Fruit fly (Drosophila melanogaster) whole organism, embryonic: ENCODE measurements around the gene Nup98-96.

ENCODE experiments used
- Antp ChIP-seq: fragments of 200-800 bp; sonication (Bioruptor generic); optimal IDR thresholded peaks from 3 replicates; lab custom pipeline; 2016; ENCODE audit warnings: missing biosample characterization, missing genetic modification characterization
- CG10321 ChIP-seq: fragments of 200-800 bp; sonication (Bioruptor generic); IDR thresholded peaks from 2 replicates; pipeline ENCODE4 v1.3.6; 2022; ENCODE audit warnings: missing biosample characterization, missing genetic modification characterization
- CG11093 ChIP-seq: fragments of 200-800 bp; sonication (Bioruptor generic); IDR thresholded peaks from 3 replicates; pipeline ENCODE4 v1.3.6; 2022; ENCODE audit warnings: missing biosample characterization, missing genetic modification characterization
- CG12744 ChIP-seq: fragments of 200-800 bp; sonication (Bioruptor generic); optimal IDR thresholded peaks from 2 replicates; lab custom pipeline; 2016; ENCODE audit warnings: missing biosample characterization, missing genetic modification characterization
- CG15514 ChIP-seq: fragments of 200-800 bp; sonication (Bioruptor generic); optimal IDR thresholded peaks from 3 replicates; lab custom pipeline; 2017; ENCODE audit warnings: missing biosample characterization, missing genetic modification characterization, mild to moderate bottlenecking, moderate library complexity, missing genetic modification reagents
- CG1647 ChIP-seq: fragments of 200-800 bp; sonication (Bioruptor generic); optimal IDR thresholded peaks from 3 replicates; lab custom pipeline; 2016; ENCODE audit warnings: missing biosample characterization, missing genetic modification characterization
- CG17802 ChIP-seq: fragments of 200-800 bp; sonication (Bioruptor generic); optimal IDR thresholded peaks from 2 replicates; lab custom pipeline; 2018; ENCODE audit warnings: missing biosample characterization, mild to moderate bottlenecking, missing genetic modification characterization, moderate library complexity
- CG18011 ChIP-seq: fragments of 200-800 bp; sonication (Bioruptor generic); optimal IDR thresholded peaks from 2 replicates; lab custom pipeline; 2017; ENCODE audit warnings: missing biosample characterization, missing genetic modification characterization, mild to moderate bottlenecking, moderate library complexity, missing genotype
- CG18619 ChIP-seq: fragments of 200-800 bp; sonication (Bioruptor generic); optimal IDR thresholded peaks from 3 replicates; lab custom pipeline; 2017; ENCODE audit warnings: missing biosample characterization, mild to moderate bottlenecking, missing genetic modification characterization
- CG31441 ChIP-seq: fragments of 200-800 bp; sonication (Bioruptor generic); IDR thresholded peaks from 2 replicates; pipeline ENCODE4 v1.3.6; 2022; ENCODE audit warnings: missing biosample characterization, missing genetic modification characterization
- CG3838 ChIP-seq: fragments of 200-800 bp; sonication (Bioruptor generic); optimal IDR thresholded peaks from 3 replicates; lab custom pipeline; 2016; ENCODE audit warnings: missing biosample characterization, missing genetic modification characterization
- CG4424 ChIP-seq: fragments of 200-800 bp; sonication (Bioruptor generic); optimal IDR thresholded peaks from 3 replicates; lab custom pipeline; 2016; ENCODE audit warnings: missing biosample characterization, missing genetic modification characterization
- CG4854 ChIP-seq: fragments of 200-800 bp; sonication (Bioruptor generic); optimal IDR thresholded peaks from 2 replicates; lab custom pipeline; 2016; ENCODE audit warnings: missing biosample characterization, missing genetic modification characterization, inconsistent platforms
- CG5953 ChIP-seq: fragments of 200-800 bp; sonication (Bioruptor generic); IDR thresholded peaks from 2 replicates; pipeline ENCODE4 v1.3.6; 2022; ENCODE audit warnings: missing biosample characterization, missing genetic modification characterization
- CG6175 ChIP-seq: fragments of 200-800 bp; sonication (Bioruptor generic); IDR thresholded peaks from 3 replicates; pipeline ENCODE4 v1.3.6; 2022; ENCODE audit warnings: missing biosample characterization, missing genetic modification characterization
- CG8359 ChIP-seq: fragments of 200-800 bp; sonication (Bioruptor generic); optimal IDR thresholded peaks from 2 replicates; lab custom pipeline; 2017; ENCODE audit warnings: missing biosample characterization, mild to moderate bottlenecking, missing genetic modification characterization, borderline replicate concordance
- CG8924 ChIP-seq: fragments of 200-800 bp; optimal IDR thresholded peaks from 3 replicates; lab custom pipeline; 2019; ENCODE audit warnings: missing biosample characterization, mild to moderate bottlenecking, missing genetic modification characterization, moderate library complexity
- CG9817 ChIP-seq: fragments of 200-800 bp; sonication (Bioruptor generic); optimal IDR thresholded peaks from 2 replicates; lab custom pipeline; 2018; ENCODE audit warnings: missing biosample characterization, mild to moderate bottlenecking, missing genetic modification characterization, moderate library complexity
- CG9932 ChIP-seq: fragments of 200-800 bp; sonication (Bioruptor generic); IDR thresholded peaks from 2 replicates; pipeline ENCODE4 v1.3.6; 2022; ENCODE audit warnings: missing biosample characterization, missing genetic modification characterization
- Chrac-16 ChIP-seq: fragments of 200-800 bp; sonication (Bioruptor generic); optimal IDR thresholded peaks from 3 replicates; lab custom pipeline; 2016; ENCODE audit warnings: missing biosample characterization, missing genetic modification characterization
- CkIIα-i1 ChIP-seq: fragments of 200-800 bp; sonication (Bioruptor generic); IDR thresholded peaks from 2 replicates; pipeline ENCODE4 v1.3.6; 2022; ENCODE audit warnings: missing biosample characterization, missing genetic modification characterization
- Drgx ChIP-seq: fragments of 200-800 bp; sonication (Bioruptor generic); IDR thresholded peaks from 2 replicates; pipeline ENCODE4 v1.3.6; 2022; ENCODE audit warnings: missing biosample characterization, missing genetic modification characterization
- Ets65A ChIP-seq: fragments of 200-800 bp; sonication (Bioruptor generic); peaks from one replicate; lab custom pipeline; 2016; ENCODE audit warnings: missing biosample characterization, missing genetic modification characterization
- Hr39 ChIP-seq: fragments of >200 bp; optimal IDR thresholded peaks from 2 replicates; lab custom pipeline; 2017
- Mad ChIP-seq: fragments of 200-800 bp; sonication (Bioruptor generic); optimal IDR thresholded peaks from 2 replicates; lab custom pipeline; 2016; ENCODE audit warnings: missing biosample characterization, missing genetic modification characterization
- Mrtf ChIP-seq: fragments of 200-800 bp; sonication (Bioruptor generic); IDR thresholded peaks from 3 replicates; pipeline ENCODE4 v1.3.6; 2022; ENCODE audit warnings: missing biosample characterization, missing genetic modification characterization
- Neu2 ChIP-seq: fragments of 200-800 bp; sonication (Bioruptor generic); optimal IDR thresholded peaks from 3 replicates; lab custom pipeline; 2016; ENCODE audit warnings: missing biosample characterization, missing genetic modification characterization, borderline replicate concordance
- Oaz ChIP-seq: fragments of 200-800 bp; sonication (Bioruptor generic); IDR thresholded peaks from 2 replicates; pipeline ENCODE4 v1.3.6; 2022; ENCODE audit warnings: missing biosample characterization, missing genetic modification characterization
- Pdp1 ChIP-seq, 2 experiments: fragments of 200-800 bp; sonication (Bioruptor generic); optimal IDR thresholded peaks; 3 replicates each; lab custom pipeline; 2016; ENCODE audit warnings: missing biosample characterization in 2 of 2, missing genetic modification characterization in 2 of 2, mild to moderate bottlenecking in 1 of 2, moderate library complexity in 1 of 2
- Ravus ChIP-seq: fragments of 200-800 bp; sonication (Bioruptor generic); IDR thresholded peaks from 2 replicates; pipeline ENCODE4 v1.3.6; 2022; ENCODE audit warnings: missing biosample characterization, missing genetic modification characterization
- Tbp ChIP-seq: fragments of >200 bp; optimal IDR thresholded peaks from 2 replicates; lab custom pipeline; 2018; ENCODE audit warnings: missing biosample characterization, missing genetic modification characterization
- Usf ChIP-seq: fragments of 200-800 bp; sonication (Bioruptor generic); optimal IDR thresholded peaks from 2 replicates; lab custom pipeline; 2017; ENCODE audit warnings: missing genotype, missing biosample characterization, missing genetic modification characterization
- YL-1 ChIP-seq: fragments of 200-800 bp; sonication (Bioruptor generic); optimal IDR thresholded peaks from 3 replicates; lab custom pipeline; 2017; ENCODE audit warnings: missing biosample characterization, mild to moderate bottlenecking, missing genetic modification characterization
- ap ChIP-seq: fragments of 200-800 bp; sonication (Bioruptor generic); IDR thresholded peaks from 2 replicates; pipeline ENCODE4 v1.3.6; 2022; ENCODE audit warnings: missing biosample characterization, missing genetic modification characterization
- bbx ChIP-seq: fragments of 200-800 bp; sonication (Bioruptor generic); IDR thresholded peaks from 2 replicates; pipeline ENCODE4 v1.3.6; 2022; ENCODE audit warnings: missing biosample characterization, missing genetic modification characterization; ENCODE audit not compliant: partially characterized antibody
- bsh ChIP-seq, 2 experiments: fragments of 200-800 bp; sonication (Bioruptor generic); optimal IDR thresholded peaks; 2 replicates each; lab custom pipeline; 2017 to 2018; ENCODE audit warnings: mild to moderate bottlenecking in 2 of 2, missing biosample characterization in 2 of 2, missing genetic modification characterization in 2 of 2, moderate library complexity in 1 of 2
- caup ChIP-seq: fragments of 200-800 bp; sonication (Bioruptor generic); optimal IDR thresholded peaks from 3 replicates; lab custom pipeline; 2017; ENCODE audit warnings: missing biosample characterization, mild to moderate bottlenecking, missing genetic modification characterization, moderate library complexity; ENCODE audit not compliant: severe bottlenecking
- cg ChIP-seq: fragments of 200-800 bp; sonication (Bioruptor generic); optimal IDR thresholded peaks from 3 replicates; lab custom pipeline; 2019; ENCODE audit warnings: missing biosample characterization, mild to moderate bottlenecking, missing genetic modification characterization, moderate library complexity
- chif ChIP-seq, 2 experiments: fragments of 200-800 bp; sonication (Bioruptor generic); optimal IDR thresholded peaks; 3 replicates each; lab custom pipeline; 2016; ENCODE audit warnings: missing biosample characterization in 2 of 2, missing genetic modification characterization in 2 of 2
- dimm ChIP-seq: fragments of 200-800 bp; sonication (Bioruptor generic); IDR thresholded peaks from 2 replicates; pipeline ENCODE4 v1.3.6; 2022; ENCODE audit warnings: missing biosample characterization, missing genetic modification characterization
- fru ChIP-seq: fragments of >200 bp; optimal IDR thresholded peaks from 2 replicates; lab custom pipeline; 2017
- lab ChIP-seq: fragments of 200-800 bp; sonication (Bioruptor generic); optimal IDR thresholded peaks from 3 replicates; lab custom pipeline; 2017; ENCODE audit warnings: missing biosample characterization, missing genetic modification characterization, mild to moderate bottlenecking, moderate library complexity, missing genetic modification reagents
- lov ChIP-seq, 2 experiments: fragments of 200-800 bp in 1 of 2; fragments of >200 bp in 1 of 2; sonication (Bioruptor generic) in 1 of 2; IDR thresholded peaks in 1 of 2; optimal IDR thresholded peaks in 1 of 2; 2 replicates in 1 of 2; 3 replicates in 1 of 2; pipeline versions ENCODE4 v1.3.6 to Lab custom; 2017 to 2022; ENCODE audit warnings: missing biosample characterization in 1 of 2, missing genetic modification characterization in 1 of 2
- luna ChIP-seq: fragments of 200-800 bp; sonication (Bioruptor generic); optimal IDR thresholded peaks from 2 replicates; lab custom pipeline; 2016; ENCODE audit warnings: missing biosample characterization, missing genetic modification characterization
- psq ChIP-seq: fragments of 200-800 bp; sonication (Bioruptor generic); optimal IDR thresholded peaks from 2 replicates; lab custom pipeline; 2017; ENCODE audit warnings: missing biosample characterization, missing genetic modification characterization
- salm ChIP-seq: fragments of 200-800 bp; sonication (Bioruptor generic); optimal IDR thresholded peaks from 2 replicates; lab custom pipeline; 2018; ENCODE audit warnings: missing biosample characterization, mild to moderate bottlenecking, missing genetic modification characterization
- sc ChIP-seq, 3 experiments: fragments of >200 bp in 2 of 3; fragments of 200-800 bp in 1 of 3; sonication (Bioruptor generic) in 1 of 3; optimal IDR thresholded peaks; 2 replicates in 2 of 3; 3 replicates in 1 of 3; lab custom pipeline; 2017; ENCODE audit warnings: mild to moderate bottlenecking in 1 of 3, missing biosample characterization in 1 of 3, missing genetic modification characterization in 1 of 3, missing genetic modification reagents in 1 of 3
- tna ChIP-seq: fragments of 200-800 bp; sonication (Bioruptor generic); IDR thresholded peaks from 2 replicates; pipeline ENCODE4 v1.3.6; 2022; ENCODE audit warnings: missing biosample characterization, missing genetic modification characterization; ENCODE audit not compliant: partially characterized antibody
- wek ChIP-seq: fragments of 200-800 bp; sonication (Bioruptor generic); optimal IDR thresholded peaks from 3 replicates; lab custom pipeline; 2018; ENCODE audit warnings: missing biosample characterization, mild to moderate bottlenecking, missing genetic modification characterization, moderate library complexity
- yki ChIP-seq: fragments of >200 bp; optimal IDR thresholded peaks from 3 replicates; lab custom pipeline; 2018
- zfh2 ChIP-seq: fragments of 200-800 bp; sonication (Bioruptor generic); optimal IDR thresholded peaks from 2 replicates; lab custom pipeline; 2016; ENCODE audit warnings: missing biosample characterization, missing genetic modification characterization

Gene Nup98-96

DNA sequence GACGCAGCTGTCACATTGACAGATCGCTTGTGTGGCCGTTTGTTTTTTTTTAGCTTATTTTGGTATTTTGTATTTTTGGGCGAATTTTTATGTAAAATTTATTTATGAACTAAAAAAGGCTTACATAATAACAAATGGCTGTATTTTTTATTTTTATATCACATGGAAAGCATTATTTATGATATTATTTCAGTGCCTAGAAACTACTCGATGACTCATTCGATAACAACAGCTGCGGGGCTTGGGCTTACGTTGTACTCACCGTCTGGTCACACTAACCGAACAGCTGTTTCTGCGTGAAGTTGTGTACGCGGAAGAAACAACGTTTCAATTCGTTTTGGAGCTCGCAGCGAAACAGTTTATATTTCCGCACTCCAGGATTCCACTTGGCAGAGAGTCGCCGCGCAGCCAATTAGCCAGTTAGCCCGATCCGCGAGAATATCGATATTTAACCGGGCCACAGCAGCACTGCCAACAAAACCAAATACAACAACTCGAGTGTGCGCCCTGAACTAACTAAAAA, 48.4 kb downstream of the Nup98-96 start, which contains the start of the genes Hmgcr and Rpn9 (continued):
- TF ChIP-seq Hr39 (lab: Kevin White, UChicago) (no peak), CG5953 (GFP tag; lab: Robert Waterston, UW) (no peak), CG4424 (GFP tag; lab: Kevin White, UChicago) (no peak), Chrac-16 (no peak), Antp (no peak), Neu2 (GFP tag; lab: Kevin White, UChicago) (no peak), bsh (GFP tag; optimal IDR thresholded peaks at IDR 0.05; lab: Kevin White, UChicago) (no peak), cg (GFP tag; lab: Kevin White, UChicago) (no peak), CG12744 (GFP tag; lab: Kevin White, UChicago) (no peak), Usf (no peak), YL-1 (GFP tag; lab: Kevin White, UChicago) (peak; percentile 87), ap (GFP tag; lab: Robert Waterston, UW) (no peak), CG9932 (no peak), luna (GFP tag; lab: Kevin White, UChicago) (no peak), CG6175 (GFP tag; lab: Robert Waterston, UW) (no peak), lov (optimal IDR thresholded peaks at IDR 0.05; lab: Kevin White, UChicago) (no peak), lov (GFP tag; IDR thresholded peaks at IDR 0.05; lab: Robert Waterston, UW) (no peak), Pdp1 (GFP tag; optimal IDR thresholded peaks at IDR 0.05; lab: Kevin White, UChicago) (peak in 1 of 2 experiments; percentile 99), dimm (GFP tag; lab: Robert Waterston, UW) (no peak), CG9817 (no peak), caup (GFP tag; lab: Kevin White, UChicago) (no peak), Tbp (GFP tag; lab: Kevin White, UChicago) (no peak), CG10321 (no peak), CkIIα-i1 (GFP tag; lab: Robert Waterston, UW) (no peak), CG17802 (tag; lab: Kevin White, UChicago) (no peak), CG15514 (peak; percentile 67), CG18011 (no peak), CG31441 (GFP tag; lab: Robert Waterston, UW) (peak; percentile 42), sc (optimal IDR thresholded peaks at IDR 0.05; lab: Kevin White, UChicago) (no peak), sc (GFP tag; optimal IDR thresholded peaks at IDR 0.05; lab: Kevin White, UChicago) (no peak), Ravus (GFP tag; lab: Robert Waterston, UW) (no peak), yki (no peak), Mrtf (GFP tag; lab: Robert Waterston, UW) (no peak), wek (GFP tag; lab: Kevin White, UChicago) (peak; percentile 30), CG3838 (GFP tag; lab: Kevin White, UChicago) (no peak), CG8359 (GFP tag; lab: Kevin White, UChicago) (peak; percentile 9), CG8924 (tag; lab: Kevin White, UChicago) (peak; percentile 44), CG1647 (no peak), Oaz (no peak), zfh2 (no peak), salm (tag; lab: Kevin White, UChicago) (peak; percentile 31), bbx (GFP tag; lab: Robert Waterston, UW) (peak; percentile 67; the same call in 1 of the 2 replicates), Ets65A (GFP tag; lab: Kevin White, UChicago) (peak; percentile 6), fru (lab: Kevin White, UChicago) (no peak), Drgx (GFP tag; lab: Robert Waterston, UW) (no peak), CG18619 (GFP tag; lab: Kevin White, UChicago) (no peak), CG11093 (GFP tag; lab: Robert Waterston, UW) (no peak), Mad (GFP tag; lab: Kevin White, UChicago) (peak; percentile 31), chif (GFP tag; optimal IDR thresholded peaks at IDR 0.05; lab: Kevin White, UChicago) (no peak), lab (GFP tag; lab: Kevin White, UChicago) (peak; percentile 32), tna (GFP tag; lab: Robert Waterston, UW) (no peak; the same call in 1 of the 2 replicates), CG4854 (no peak), psq (GFP tag; lab: Kevin White, UChicago) (no peak)
